Worm (Caenorhabditis elegans): ENCODE data around the gene Y26G10.4.

Y26G10.4 gene

ce11 chrV:17696753-17697152 is 2.2 kb downstream of the Y26G10.4 start, which contains the start of gene spp-29:
TSS of gene spp-29 (minus strand) at chrV:17696853.
- TF ChIP-seq med-1 (GFP tag; optimal IDR thresholded peaks at IDR 0.05; ENCODE audit: insufficient read depth) (no peak), T22C8.4 (GFP tag; IDR thresholded peaks at IDR 0.05) (no peak), ztf-29 (GFP tag; IDR thresholded peaks at IDR 0.05) (no peak), klf-2 (GFP tag; conservative IDR thresholded peaks at IDR 0.05) (no peak), flt-1 (GFP tag; IDR thresholded peaks at IDR 0.05) (no peak), ref-1 (GFP tag; conservative IDR thresholded peaks at IDR 0.05) (no peak), tab-1 (GFP tag; IDR thresholded peaks at IDR 0.05) (no peak), cog-1 (tag; optimal IDR thresholded peaks at IDR 0.05) (no peak), ztf-23 (GFP tag; IDR thresholded peaks at IDR 0.05) (no peak)

- TF ChIP-seq cog-1 (tag; optimal IDR thresholded peaks at IDR 0.05) = no peak
- no peak for TF ChIP-seq ref-1 (GFP tag; conservative IDR thresholded peaks at IDR 0.05)
Observed at ce11 chrV:17695802-17696201, 3.2 kb downstream of the Y26G10.4 start, which contains the start of gene Y26G10.1. TSS of gene Y26G10.1 (minus strand) at chrV:17695902.

- TF ChIP-seq tab-1 (GFP tag; IDR thresholded peaks at IDR 0.05) (no peak), med-1 (GFP tag; optimal IDR thresholded peaks at IDR 0.05; ENCODE audit: insufficient read depth) (no peak), flt-1 (GFP tag; IDR thresholded peaks at IDR 0.05) (no peak), T22C8.4 (GFP tag; IDR thresholded peaks at IDR 0.05) (no peak), ref-1 (GFP tag; conservative IDR thresholded peaks at IDR 0.05) (no peak), ztf-29 (GFP tag; IDR thresholded peaks at IDR 0.05) (no peak), klf-2 (GFP tag; conservative IDR thresholded peaks at IDR 0.05) (no peak), ztf-23 (GFP tag; IDR thresholded peaks at IDR 0.05) (no peak), cog-1 (tag; optimal IDR thresholded peaks at IDR 0.05) (no peak)
Observed at ce11 chrV:17694260-17694659, 4.7 kb downstream of the Y26G10.4 start.

ce11 chrV:17690922-17691321 is 8.1 kb downstream of the Y26G10.4 start, which contains the start of gene F59A1.13:
TSS of gene F59A1.13 (minus strand) at chrV:17691022.
- TF ChIP-seq klf-2 (GFP tag; conservative IDR thresholded peaks at IDR 0.05) (no peak), ztf-23 (GFP tag; IDR thresholded peaks at IDR 0.05) (no peak), T22C8.4 (GFP tag; IDR thresholded peaks at IDR 0.05) (no peak), med-1 (GFP tag; optimal IDR thresholded peaks at IDR 0.05; ENCODE audit: insufficient read depth) (no peak), flt-1 (GFP tag; IDR thresholded peaks at IDR 0.05) (no peak), ref-1 (GFP tag; conservative IDR thresholded peaks at IDR 0.05) (no peak), tab-1 (GFP tag; IDR thresholded peaks at IDR 0.05) (no peak), cog-1 (tag; optimal IDR thresholded peaks at IDR 0.05) (no peak), ztf-29 (GFP tag; IDR thresholded peaks at IDR 0.05) (no peak)

ce11 chrV:17686852-17687251 is 12.1 kb downstream of the Y26G10.4 start, which contains the start of gene F59A1.18:
TSS of gene F59A1.18 (minus strand) at chrV:17686952.
- TF ChIP-seq klf-2 (GFP tag; conservative IDR thresholded peaks at IDR 0.05) (no peak), tab-1 (GFP tag; IDR thresholded peaks at IDR 0.05) (no peak), ztf-29 (GFP tag; IDR thresholded peaks at IDR 0.05) (no peak), med-1 (GFP tag; optimal IDR thresholded peaks at IDR 0.05; ENCODE audit: insufficient read depth) (no peak), T22C8.4 (GFP tag; IDR thresholded peaks at IDR 0.05) (no peak), cog-1 (tag; optimal IDR thresholded peaks at IDR 0.05) (no peak), flt-1 (GFP tag; IDR thresholded peaks at IDR 0.05) (no peak), ztf-23 (GFP tag; IDR thresholded peaks at IDR 0.05) (no peak), ref-1 (GFP tag; conservative IDR thresholded peaks at IDR 0.05) (no peak)

ce11 chrV:17684857-17685256 is 14.1 kb downstream of the Y26G10.4 start, which contains the start of the genes F59A1.16 and F59A1.6:
TSS of gene F59A1.16 (minus strand) at chrV:17684957.
TSS of gene F59A1.6 (plus strand) at chrV:17685141.
- TF ChIP-seq flt-1 (GFP tag; IDR thresholded peaks at IDR 0.05) = no peak
- TF ChIP-seq ref-1 (GFP tag; conservative IDR thresholded peaks at IDR 0.05) = no peak
- TF ChIP-seq tab-1 (GFP tag; IDR thresholded peaks at IDR 0.05) = no peak
- no peak for TF ChIP-seq T22C8.4 (GFP tag; IDR thresholded peaks at IDR 0.05)
- no peak for TF ChIP-seq ztf-23 (GFP tag; IDR thresholded peaks at IDR 0.05)
- TF ChIP-seq klf-2 (GFP tag; conservative IDR thresholded peaks at IDR 0.05) = no peak
- TF ChIP-seq ztf-29 (GFP tag; IDR thresholded peaks at IDR 0.05) = no peak
- no peak for TF ChIP-seq med-1 (GFP tag; optimal IDR thresholded peaks at IDR 0.05; ENCODE audit: insufficient read depth)
- no peak for TF ChIP-seq cog-1 (tag; optimal IDR thresholded peaks at IDR 0.05)

ce11 chrV:17683763-17684162 is 15.2 kb downstream of the Y26G10.4 start, which contains the start of gene F59A1.15:
TSS of gene F59A1.15 (minus strand) at chrV:17683863.
- TF ChIP-seq tab-1 (GFP tag; IDR thresholded peaks at IDR 0.05) (no peak), med-1 (GFP tag; optimal IDR thresholded peaks at IDR 0.05; ENCODE audit: insufficient read depth) (no peak), T22C8.4 (GFP tag; IDR thresholded peaks at IDR 0.05) (no peak), klf-2 (GFP tag; conservative IDR thresholded peaks at IDR 0.05) (no peak), ref-1 (GFP tag; conservative IDR thresholded peaks at IDR 0.05) (no peak), cog-1 (tag; optimal IDR thresholded peaks at IDR 0.05) (no peak), ztf-23 (GFP tag; IDR thresholded peaks at IDR 0.05) (no peak), flt-1 (GFP tag; IDR thresholded peaks at IDR 0.05) (no peak), ztf-29 (GFP tag; IDR thresholded peaks at IDR 0.05) (no peak)

- TF ChIP-seq ztf-23 (GFP tag; IDR thresholded peaks at IDR 0.05) (no peak), flt-1 (GFP tag; IDR thresholded peaks at IDR 0.05) (no peak), T22C8.4 (GFP tag; IDR thresholded peaks at IDR 0.05) (no peak), cog-1 (tag; optimal IDR thresholded peaks at IDR 0.05) (no peak), tab-1 (GFP tag; IDR thresholded peaks at IDR 0.05) (no peak), ztf-29 (GFP tag; IDR thresholded peaks at IDR 0.05) (no peak), klf-2 (GFP tag; conservative IDR thresholded peaks at IDR 0.05) (no peak), ref-1 (GFP tag; conservative IDR thresholded peaks at IDR 0.05) (no peak), med-1 (GFP tag; optimal IDR thresholded peaks at IDR 0.05; ENCODE audit: insufficient read depth) (no peak)
Observed at ce11 chrV:17683290-17683689, 15.7 kb downstream of the Y26G10.4 start.

- TF ChIP-seq ztf-23 (GFP tag; IDR thresholded peaks at IDR 0.05) (no peak), klf-2 (GFP tag; conservative IDR thresholded peaks at IDR 0.05) (no peak), flt-1 (GFP tag; IDR thresholded peaks at IDR 0.05) (no peak), cog-1 (tag; optimal IDR thresholded peaks at IDR 0.05) (no peak), tab-1 (GFP tag; IDR thresholded peaks at IDR 0.05) (no peak), med-1 (GFP tag; optimal IDR thresholded peaks at IDR 0.05; ENCODE audit: insufficient read depth) (no peak), ref-1 (GFP tag; conservative IDR thresholded peaks at IDR 0.05) (no peak), ztf-29 (GFP tag; IDR thresholded peaks at IDR 0.05) (no peak), T22C8.4 (GFP tag; IDR thresholded peaks at IDR 0.05) (no peak)
Observed at ce11 chrV:17676553-17676952, 22.4 kb downstream of the Y26G10.4 start, which contains the start of gene str-92. TSS of gene str-92 (minus strand) at chrV:17676653.

All from whole organism, midembryonic.